Fruit fly (Drosophila melanogaster) whole organism, pupa: Measurements from ENCODE around the gene mus304.

ENCODE experiments used
- CG32121 ChIP-seq: fragments of 200-800 bp; sonication (Bioruptor generic); IDR thresholded peaks from 2 replicates; pipeline ENCODE4 v1.3.6; 2022; ENCODE audit warnings: missing biosample characterization, missing genetic modification characterization
- EcR ChIP-seq: fragments of 200-800 bp; sonication (Bioruptor generic); optimal IDR thresholded peaks from 3 replicates; lab custom pipeline; 2019; ENCODE audit warnings: missing biosample characterization, missing genetic modification characterization, mild to moderate bottlenecking, moderate library complexity, missing genetic modification reagents

dm6 chr3L:18081494-18081893 is 28.1 kb upstream of the mus304 start:
- TF ChIP-seq EcR (GFP tag; lab: Kevin White, UChicago) = no peak
- no peak for TF ChIP-seq CG32121 (GFP tag; lab: Robert Waterston, UW)
